Fruit fly (Drosophila melanogaster) whole organism, embryonic: ENCODE measurements around the gene CG14237.

Experiments used
- Ada2b ChIP-seq: fragments of 200-800 bp; sonication (Bioruptor generic); IDR thresholded peaks from 2 replicates; pipeline ENCODE4 v1.3.6; 2022; ENCODE audit warnings: missing biosample characterization, missing genetic modification characterization
- CG13296 ChIP-seq: fragments of 200-800 bp; sonication (Bioruptor generic); optimal IDR thresholded peaks from 3 replicates; lab custom pipeline; 2018; ENCODE audit warnings: missing biosample characterization, mild to moderate bottlenecking, missing genetic modification characterization
- Doc2 ChIP-seq: fragments of 200-800 bp; sonication (Bioruptor generic); IDR thresholded peaks from 2 replicates; pipeline ENCODE4 v1.3.6; 2022; ENCODE audit warnings: missing biosample characterization, missing genetic modification characterization
- Fer3 ChIP-seq: fragments of 200-800 bp; sonication (Bioruptor generic); optimal IDR thresholded peaks from 2 replicates; lab custom pipeline; 2018; ENCODE audit warnings: missing biosample characterization, mild to moderate bottlenecking, missing genetic modification characterization, moderate library complexity
- trem ChIP-seq: fragments of 200-800 bp; optimal IDR thresholded peaks from 3 replicates; lab custom pipeline; 2019; ENCODE audit warnings: missing biosample characterization, mild to moderate bottlenecking, missing genetic modification characterization, moderate library complexity
- vfl ChIP-seq: fragments of 200-800 bp; sonication (Bioruptor generic); optimal IDR thresholded peaks from 2 replicates; lab custom pipeline; 2016; ENCODE audit warnings: missing biosample characterization, missing genetic modification characterization

- no peak for TF ChIP-seq Fer3 (tag; lab: Kevin White, UChicago)
- no peak for TF ChIP-seq vfl (GFP tag; lab: Kevin White, UChicago)
- no peak for TF ChIP-seq Doc2 (GFP tag; lab: Robert Waterston, UW)
- no peak for TF ChIP-seq CG13296 (GFP tag; lab: Kevin White, UChicago)
- no peak for TF ChIP-seq Ada2b (GFP tag; lab: Robert Waterston, UW)
- TF ChIP-seq trem, result no peak
These were observed at the start of gene CG14237 for dm6 chr3R:26456577-26456976.
